Fruit fly (Drosophila melanogaster): ENCODE data around the gene cpo.

Gene cpo

DNA sequence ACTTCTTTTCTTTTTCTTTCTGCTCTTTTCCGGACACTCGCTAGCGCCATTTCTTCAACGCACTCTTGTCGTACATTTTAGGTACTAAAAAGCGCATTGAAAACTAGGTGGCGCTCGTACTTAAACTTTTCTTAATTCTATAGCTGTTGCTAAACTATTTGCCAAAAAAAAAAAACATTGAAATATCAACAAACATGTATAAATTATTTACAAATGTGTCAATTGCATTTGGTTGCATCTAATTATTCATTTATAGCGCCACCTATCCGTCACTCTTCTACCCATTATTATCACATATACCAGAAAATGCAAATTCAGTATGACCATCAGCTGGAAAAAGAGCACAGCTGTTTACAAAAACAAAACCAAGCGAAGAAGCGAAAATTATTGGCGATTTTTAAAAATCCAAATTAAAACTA is 101.6 kb downstream of the cpo start, which contains the start of gene CG7785 (continued):
- TF ChIP-seq MTF-1 (GFP tag; optimal IDR thresholded peaks at IDR 0.05; ENCODE audit: borderline replicate concordance) (no peak), ara (GFP tag; IDR thresholded peaks at IDR 0.05) (no peak), CG10209 (GFP tag; optimal IDR thresholded peaks at IDR 0.05) (peak; percentile 32), gsb (GFP tag; IDR thresholded peaks at IDR 0.05) (no peak), CG9609 (GFP tag; optimal IDR thresholded peaks at IDR 0.05) (peak; percentile 13), pzg (GFP tag; optimal IDR thresholded peaks at IDR 0.05) (peak; percentile 43), Pdp1 (GFP tag; optimal IDR thresholded peaks at IDR 0.05) (peak; percentile 31 to 66), dpn (GFP tag; optimal IDR thresholded peaks at IDR 0.05) (peak; percentile 48 to 65), CG30020 (tag; optimal IDR thresholded peaks at IDR 0.05) (no peak), HLH4C (GFP tag; IDR thresholded peaks at IDR 0.05; ENCODE audit: partially characterized antibody) (no peak), Spps (tag; optimal IDR thresholded peaks at IDR 0.05) (no peak), jumu (GFP tag; optimal IDR thresholded peaks at IDR 0.05) (peak; percentile 16), en (GFP tag; optimal IDR thresholded peaks at IDR 0.05) (peak; percentile 32), pum (GFP tag; optimal IDR thresholded peaks at IDR 0.05) (peak; percentile 42), rib (GFP tag; IDR thresholded peaks at IDR 0.05) (no peak), CG9876 (GFP tag; optimal IDR thresholded peaks at IDR 0.05) (peak; percentile 56), HHEX (GFP tag; optimal IDR thresholded peaks at IDR 0.05) (peak; percentile 6), lola (GFP tag; optimal IDR thresholded peaks at IDR 0.05) (peak in 1 of 3 experiments; percentile 40), da (GFP tag; optimal IDR thresholded peaks at IDR 0.05) (peak; percentile 1), CG11723 (GFP tag; optimal IDR thresholded peaks at IDR 0.05) (no peak), lmd (GFP tag; IDR thresholded peaks at IDR 0.05) (peak; percentile 61; the same call in 1 of the 2 replicates), run (tag; optimal IDR thresholded peaks at IDR 0.05) (no peak), corto (GFP tag; optimal IDR thresholded peaks at IDR 0.05) (no peak), CG10565 (GFP tag; optimal IDR thresholded peaks at IDR 0.05) (no peak), CG10959 (GFP tag; IDR thresholded peaks at IDR 0.05) (no peak), gcm (GFP tag; optimal IDR thresholded peaks at IDR 0.05) (peak; percentile 11), ken (GFP tag; IDR thresholded peaks at IDR 0.05) (no peak), CG2712 (tag; optimal IDR thresholded peaks at IDR 0.05) (peak; percentile 65), maf-S (GFP tag; optimal IDR thresholded peaks at IDR 0.05) (peak; percentile 42), tna (GFP tag; IDR thresholded peaks at IDR 0.05; ENCODE audit: partially characterized antibody) (no peak), GATAe (GFP tag; conservative IDR thresholded peaks at IDR 0.05) (no peak), Ravus (GFP tag; IDR thresholded peaks at IDR 0.05) (no peak), CG7786 (GFP tag; optimal IDR thresholded peaks at IDR 0.05) (peak; percentile 9), h (optimal IDR thresholded peaks at IDR 0.05) (no peak), bbx (GFP tag; IDR thresholded peaks at IDR 0.05; ENCODE audit: partially characterized antibody) (0 out of 2 replicates have a peak, but pooled peaks have one; percentile 22), yki (optimal IDR thresholded peaks at IDR 0.05) (peak; percentile 41), Mes4 (GFP tag; optimal IDR thresholded peaks at IDR 0.05) (peak; percentile 46), CG7556 (GFP tag; optimal IDR thresholded peaks at IDR 0.05) (peak; percentile 0), insv (GFP tag; optimal IDR thresholded peaks at IDR 0.05) (peak in 1 of 2 experiments; percentile 62), jing (GFP tag; optimal IDR thresholded peaks at IDR 0.05) (no peak), CG1603 (tag; optimal IDR thresholded peaks at IDR 0.05) (peak; percentile 33), onecut (GFP tag; IDR thresholded peaks at IDR 0.05) (peak; percentile 34; the same call in 1 of the 2 replicates), HLH54F (GFP tag; optimal IDR thresholded peaks at IDR 0.05) (no peak), Dp (GFP tag; optimal IDR thresholded peaks at IDR 0.05) (peak; percentile 53), CG12744 (GFP tag; optimal IDR thresholded peaks at IDR 0.05) (peak; percentile 20), CG15011 (GFP tag; optimal IDR thresholded peaks at IDR 0.05) (no peak), nerfin-1 (tag; optimal IDR thresholded peaks at IDR 0.05) (peak; percentile 9), Sry-δ (GFP tag; optimal IDR thresholded peaks at IDR 0.05) (peak; percentile 12), CG10979 (tag; optimal IDR thresholded peaks at IDR 0.05) (peak; percentile 55), CG11696 (GFP tag; IDR thresholded peaks at IDR 0.05) (no peak), CG3065 (GFP tag; optimal IDR thresholded peaks at IDR 0.05) (peak; percentile 21)

Measured in whole organism, embryonic.